Worm (Caenorhabditis elegans) whole organism, L1 larva: ENCODE measurements around the gene ZK1320.13.

Source experiments
- blmp-1 ChIP-seq: fragments of 150-350 bp; optimal IDR thresholded peaks from 2 replicates; lab custom pipeline; 2014; ENCODE audit warnings: missing biosample characterization, missing genetic modification characterization
- fos-1 ChIP-seq: fragments of 150-350 bp; optimal IDR thresholded peaks from 2 replicates; lab custom pipeline; 2014; ENCODE audit warnings: missing biosample characterization, missing genetic modification characterization
- hlh-17 ChIP-seq: fragments of 200-800 bp; sonication (Bioruptor generic); optimal IDR thresholded peaks from 2 replicates; lab custom pipeline; 2018; ENCODE audit warnings: missing genetic modification characterization, mild to moderate bottlenecking, missing compliant biosample characterization, moderate library complexity, borderline replicate concordance
- mdl-1 ChIP-seq, 2 experiments: fragments of 150-350 bp; optimal IDR thresholded peaks; 2 replicates each; lab custom pipeline; 2014 to 2017; ENCODE audit warnings: missing biosample characterization in 2 of 2, missing genetic modification characterization in 2 of 2, inconsistent platforms in 1 of 2
- nhr-28 ChIP-seq: fragments of 150-350 bp; optimal IDR thresholded peaks from 2 replicates; lab custom pipeline; 2014; ENCODE audit warnings: missing biosample characterization, missing genetic modification characterization
- unc-62 ChIP-seq: fragments of 150-350 bp; optimal IDR thresholded peaks from 2 replicates; lab custom pipeline; 2014; ENCODE audit warnings: missing biosample characterization, missing genetic modification reagents, missing genetic modification characterization
- unc-86 ChIP-seq: sonication (generic microtip); optimal IDR thresholded peaks from 2 replicates; lab custom pipeline; 2016; ENCODE audit warnings: missing genetic modification characterization, missing compliant biosample characterization

- TF ChIP-seq blmp-1 (tag; lab: Kevin White, UChicago) (no peak), unc-62 (no peak), nhr-28 (tag; lab: Kevin White, UChicago) (no peak), unc-86 (tag; lab: Kevin White, UChicago) (no peak), hlh-17 (GFP tag; lab: Kevin White, UChicago) (no peak), mdl-1 (tag; optimal IDR thresholded peaks at IDR 0.05; lab: Kevin White, UChicago) (no peak), fos-1 (no peak)
These were observed 31.4 kb upstream of the ZK1320.13 start, which contains the start of gene ZK1307.9 for ce11 chrII:9649191-9649590.
